Worm (Caenorhabditis elegans) whole organism, young adult: Measurements from ENCODE around the gene his-42.

Experiments
- B0019.2 ChIP-seq: fragments of 200-800 bp; sonication (Bioruptor generic); conservative IDR thresholded peaks from 2 replicates; pipeline ENCODE4 v1.3.6; 2022; ENCODE audit warnings: missing genetic modification reagents, missing genetic modification characterization, missing compliant biosample characterization
- chd-7 ChIP-seq: sonication (generic microtip); optimal IDR thresholded peaks from 2 replicates; lab custom pipeline; 2016; ENCODE audit warnings: mild to moderate bottlenecking, missing genetic modification characterization, moderate library complexity, missing compliant biosample characterization
- fkh-3 ChIP-seq: sonication (generic microtip); optimal IDR thresholded peaks from 2 replicates; lab custom pipeline; 2016; ENCODE audit warnings: mild to moderate bottlenecking, missing genetic modification characterization, missing compliant biosample characterization
- lsy-27 ChIP-seq: sonication (generic microtip); optimal IDR thresholded peaks from 2 replicates; lab custom pipeline; 2017; ENCODE audit warnings: missing genetic modification characterization, mild to moderate bottlenecking, missing compliant biosample characterization, antibody characterized with exemption, missing genotype, borderline replicate concordance; ENCODE audit not compliant: insufficient read depth
- madf-6 ChIP-seq: fragments of 200-800 bp; sonication (Bioruptor generic); IDR thresholded peaks from 2 replicates; pipeline ENCODE4 v1.3.6; 2022; ENCODE audit warnings: missing genetic modification reagents, missing genetic modification characterization, missing compliant biosample characterization
- madf-8 ChIP-seq: fragments of 200-800 bp; sonication (Bioruptor generic); conservative IDR thresholded peaks from 2 replicates; pipeline ENCODE4 v1.3.6; 2022; ENCODE audit warnings: missing genetic modification reagents, missing genetic modification characterization, missing compliant biosample characterization
- nhr-90 ChIP-seq: sonication (generic microtip); optimal IDR thresholded peaks from 2 replicates; lab custom pipeline; 2016; ENCODE audit warnings: missing genotype, mild to moderate bottlenecking, missing genetic modification characterization, missing compliant biosample characterization
- pha-4 ChIP-seq: fragments of 150-350 bp; sonication (generic microtip); optimal IDR thresholded peaks from 2 replicates; lab custom pipeline; 2014; ENCODE audit warnings: missing biosample characterization, missing genetic modification reagents, missing genetic modification characterization
- repo-1 ChIP-seq: sonication (generic microtip); optimal IDR thresholded peaks from 2 replicates; lab custom pipeline; 2017; ENCODE audit warnings: mild to moderate bottlenecking, missing genetic modification characterization, missing compliant biosample characterization
- ztf-26 ChIP-seq: sonication (generic microtip); optimal IDR thresholded peaks from 2 replicates; lab custom pipeline; 2017; ENCODE audit warnings: missing genetic modification characterization, missing compliant biosample characterization

DNA sequence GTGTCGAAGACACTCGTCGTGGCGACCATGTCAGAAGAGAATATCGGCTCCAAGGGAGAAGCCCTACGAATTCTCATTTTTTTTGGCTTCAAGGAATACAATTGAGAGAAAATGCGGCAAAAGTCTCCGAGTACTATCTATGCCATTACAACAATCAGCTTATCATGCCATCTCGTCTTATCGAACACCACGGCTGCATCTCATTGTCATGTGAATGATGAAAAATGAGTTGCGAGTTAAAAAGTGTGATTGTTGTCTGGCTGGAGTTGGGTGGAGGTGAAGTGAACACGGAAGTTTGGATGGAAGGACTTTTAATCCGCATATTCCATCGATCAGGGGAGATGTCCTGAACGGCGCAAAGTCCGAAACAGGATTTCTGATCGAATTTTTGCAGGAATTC, 32.4 kb upstream of the his-42 start:
- no peak for TF ChIP-seq fkh-3 (tag; lab: Kevin White, UChicago)
- no peak for TF ChIP-seq repo-1 (tag; lab: Kevin White, UChicago)
- no peak for TF ChIP-seq pha-4 (tag; lab: Kevin White, UChicago)
- TF ChIP-seq madf-8 = no peak
- TF ChIP-seq madf-6 = no peak
- no peak for TF ChIP-seq chd-7
- TF ChIP-seq nhr-90 (tag; lab: Kevin White, UChicago) = no peak
- no peak for TF ChIP-seq ztf-26 (tag; lab: Kevin White, UChicago)
- TF ChIP-seq lsy-27 (tag; lab: Kevin White, UChicago) = no peak
- no peak for TF ChIP-seq B0019.2
